Worm (Caenorhabditis elegans) whole organism, L2 larva: Measurements from ENCODE around the gene C04G6.4.

Experiments used
- C34F6.9 ChIP-seq: fragments of 150-350 bp; optimal IDR thresholded peaks from 2 replicates; lab custom pipeline; 2014; ENCODE audit warnings: missing biosample characterization, missing genetic modification characterization
- F13H6.1 ChIP-seq: sonication (generic microtip); optimal IDR thresholded peaks from 2 replicates; lab custom pipeline; 2016; ENCODE audit warnings: missing genetic modification characterization, missing compliant biosample characterization
- Y55F3AM.14 ChIP-seq: fragments of 200-800 bp; sonication (Bioruptor generic); optimal IDR thresholded peaks from 2 replicates; lab custom pipeline; 2018; ENCODE audit warnings: mild to moderate bottlenecking, missing genetic modification characterization, missing compliant biosample characterization
- ZK546.5 ChIP-seq: sonication (generic microtip); optimal IDR thresholded peaks from 2 replicates; lab custom pipeline; 2017; ENCODE audit warnings: missing biosample characterization, missing genetic modification characterization
- aly-2 ChIP-seq: fragments of 150-350 bp; optimal IDR thresholded peaks from 2 replicates; lab custom pipeline; 2014; ENCODE audit warnings: missing biosample characterization, missing genetic modification characterization
- ama-1 ChIP-seq: fragments of 150-350 bp; optimal IDR thresholded peaks from 2 replicates; lab custom pipeline; 2018; ENCODE audit warnings: inconsistent platforms
- blmp-1 ChIP-seq: sonication (generic microtip); optimal IDR thresholded peaks from 2 replicates; lab custom pipeline; 2017; ENCODE audit warnings: missing genetic modification characterization, mild to moderate bottlenecking, missing compliant biosample characterization, antibody characterized with exemption, moderate library complexity; ENCODE audit not compliant: insufficient read depth
- ceh-82 ChIP-seq: fragments of 150-350 bp; optimal IDR thresholded peaks from 2 replicates; lab custom pipeline; 2014; ENCODE audit warnings: missing biosample characterization, missing genetic modification characterization
- crh-2 ChIP-seq: sonication (generic microtip); optimal IDR thresholded peaks from 2 replicates; lab custom pipeline; 2017; ENCODE audit warnings: missing biosample characterization, missing genetic modification characterization
- dmd-4 ChIP-seq: sonication (generic microtip); optimal IDR thresholded peaks from 2 replicates; lab custom pipeline; 2017; ENCODE audit warnings: missing biosample characterization, missing genetic modification characterization
- elt-1 ChIP-seq: fragments of 150-350 bp; optimal IDR thresholded peaks from 2 replicates; lab custom pipeline; 2014; ENCODE audit warnings: missing biosample characterization, missing genetic modification characterization
- fos-1 ChIP-seq: fragments of 150-350 bp; optimal IDR thresholded peaks from 2 replicates; lab custom pipeline; 2014; ENCODE audit warnings: missing biosample characterization, missing genetic modification characterization
- gmeb-1 ChIP-seq: fragments of 150-350 bp; optimal IDR thresholded peaks from 2 replicates; lab custom pipeline; 2014; ENCODE audit warnings: missing biosample characterization, missing genetic modification characterization
- lin-11 ChIP-seq: fragments of 150-350 bp; sonication (generic microtip); optimal IDR thresholded peaks from 2 replicates; lab custom pipeline; 2014; ENCODE audit warnings: missing biosample characterization, missing genetic modification characterization, inconsistent platforms, mixed read lengths
- lin-13 ChIP-seq: fragments of 150-350 bp; optimal IDR thresholded peaks from 2 replicates; lab custom pipeline; 2014; ENCODE audit warnings: missing biosample characterization, missing genetic modification reagents, missing genetic modification characterization
- lin-39 ChIP-seq: fragments of 150-350 bp; optimal IDR thresholded peaks from 2 replicates; lab custom pipeline; 2014; ENCODE audit warnings: missing biosample characterization, missing genetic modification reagents, missing genetic modification characterization
- lsy-2 ChIP-seq, 2 experiments: fragments of 150-350 bp in 1 of 2; sonication (generic microtip) in 1 of 2; optimal IDR thresholded peaks; 2 replicates each; lab custom pipeline; 2014 to 2017; ENCODE audit warnings: missing biosample characterization in 2 of 2, missing genetic modification characterization in 2 of 2
- mab-5 ChIP-seq: fragments of 150-350 bp; optimal IDR thresholded peaks from 2 replicates; lab custom pipeline; 2014; ENCODE audit warnings: missing biosample characterization, missing genetic modification characterization
- mdl-1 ChIP-seq, 2 experiments: fragments of 150-350 bp in 1 of 2; sonication (generic microtip) in 1 of 2; optimal IDR thresholded peaks; 2 replicates each; lab custom pipeline; 2017; ENCODE audit warnings: missing biosample characterization in 2 of 2, missing genetic modification characterization in 2 of 2
- nhr-11 ChIP-seq: fragments of 150-350 bp; optimal IDR thresholded peaks from 2 replicates; lab custom pipeline; 2014; ENCODE audit warnings: missing biosample characterization, missing genetic modification characterization
- nhr-12 ChIP-seq: fragments of 150-350 bp; optimal IDR thresholded peaks from 2 replicates; lab custom pipeline; 2014; ENCODE audit warnings: missing biosample characterization, missing genetic modification characterization
- nhr-129 ChIP-seq: fragments of 150-350 bp; optimal IDR thresholded peaks from 2 replicates; lab custom pipeline; 2014; ENCODE audit warnings: missing biosample characterization, missing genetic modification characterization
- nhr-21 ChIP-seq: fragments of 150-350 bp; optimal IDR thresholded peaks from 2 replicates; lab custom pipeline; 2014; ENCODE audit warnings: missing biosample characterization, missing genetic modification characterization
- nhr-237 ChIP-seq: fragments of 150-350 bp; optimal IDR thresholded peaks from 2 replicates; lab custom pipeline; 2014; ENCODE audit warnings: missing biosample characterization, missing genetic modification characterization
- nhr-25 ChIP-seq: fragments of 150-350 bp; sonication (generic microtip); optimal IDR thresholded peaks from 3 replicates; lab custom pipeline; 2014; ENCODE audit warnings: missing biosample characterization, missing genetic modification characterization
- nhr-6 ChIP-seq: fragments of 150-350 bp; optimal IDR thresholded peaks from 2 replicates; lab custom pipeline; 2014; ENCODE audit warnings: missing biosample characterization, missing genetic modification characterization
- nhr-77 ChIP-seq: fragments of 150-350 bp; optimal IDR thresholded peaks from 2 replicates; lab custom pipeline; 2014; ENCODE audit warnings: missing biosample characterization, missing genetic modification characterization
- sem-4 ChIP-seq: fragments of 150-350 bp; optimal IDR thresholded peaks from 2 replicates; lab custom pipeline; 2014; ENCODE audit warnings: missing biosample characterization, missing genetic modification reagents, missing genetic modification characterization
- skn-1 ChIP-seq: sonication (generic microtip); optimal IDR thresholded peaks from 2 replicates; lab custom pipeline; 2017; ENCODE audit warnings: missing biosample characterization, missing genetic modification characterization
- sma-3 ChIP-seq: sonication (generic microtip); optimal IDR thresholded peaks from 2 replicates; lab custom pipeline; 2016; ENCODE audit warnings: missing genetic modification reagents, missing genetic modification characterization, missing compliant biosample characterization
- sma-9 ChIP-seq, 2 experiments: fragments of 150-350 bp in 1 of 2; sonication (generic microtip) in 1 of 2; optimal IDR thresholded peaks; 2 replicates each; lab custom pipeline; 2014 to 2016; ENCODE audit warnings: missing genetic modification characterization in 2 of 2, mild to moderate bottlenecking in 1 of 2, missing biosample characterization in 1 of 2, missing compliant biosample characterization in 1 of 2, missing genetic modification reagents in 1 of 2, moderate library complexity in 1 of 2
- snpc-4 ChIP-seq: fragments of 150-350 bp; optimal IDR thresholded peaks from 2 replicates; lab custom pipeline; 2014; ENCODE audit warnings: missing biosample characterization, missing genetic modification characterization
- unc-55 ChIP-seq: fragments of 150-350 bp; sonication (generic microtip); optimal IDR thresholded peaks from 3 replicates; lab custom pipeline; 2014; ENCODE audit warnings: missing biosample characterization, missing genetic modification reagents, missing genetic modification characterization
- unc-62 ChIP-seq: fragments of 150-350 bp; optimal IDR thresholded peaks from 2 replicates; lab custom pipeline; 2014; ENCODE audit warnings: missing biosample characterization, missing genetic modification reagents, missing genetic modification characterization
- zag-1 ChIP-seq: fragments of 150-350 bp; optimal IDR thresholded peaks from 2 replicates; lab custom pipeline; 2014; ENCODE audit warnings: missing biosample characterization, missing genetic modification characterization
- ztf-4 ChIP-seq: fragments of 150-350 bp; optimal IDR thresholded peaks from 2 replicates; lab custom pipeline; 2014; ENCODE audit warnings: missing biosample characterization, missing genetic modification characterization

Gene C04G6.4

DNA sequence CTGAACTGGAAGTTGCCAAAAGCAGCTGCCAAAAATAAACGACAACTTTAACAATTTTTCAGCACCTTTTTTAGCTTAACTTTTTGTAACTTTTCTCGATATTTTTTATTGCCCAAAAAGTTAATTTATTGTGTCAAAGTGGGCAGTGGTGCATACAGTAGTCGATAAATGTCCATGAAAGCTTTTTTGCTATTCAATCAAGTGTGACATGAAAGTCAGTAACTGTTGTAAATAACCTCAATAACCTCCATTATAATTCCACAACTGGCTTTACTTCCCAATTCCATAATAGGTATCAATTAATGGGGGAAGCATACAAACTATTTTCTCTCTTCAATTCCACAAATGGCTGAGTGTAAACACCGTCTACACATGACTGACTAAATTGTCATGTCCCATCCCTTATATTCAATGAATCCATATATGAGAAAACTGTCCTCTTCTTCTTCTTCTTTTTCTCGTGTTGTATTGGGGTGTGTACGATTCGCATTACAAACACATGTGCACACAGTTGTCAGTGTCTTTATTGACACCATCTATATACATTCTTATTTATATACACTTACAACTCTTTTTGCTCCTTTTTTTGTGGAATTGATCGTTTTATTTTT is 35.0 kb downstream of the C04G6.4 start:
- no peak for TF ChIP-seq zag-1 (tag; lab: Kevin White, UChicago)
- peak; percentile 54 for TF ChIP-seq nhr-129 (tag; lab: Kevin White, UChicago)
- TF ChIP-seq C34F6.9 (tag; lab: Kevin White, UChicago) = peak; percentile 13

DNA sequence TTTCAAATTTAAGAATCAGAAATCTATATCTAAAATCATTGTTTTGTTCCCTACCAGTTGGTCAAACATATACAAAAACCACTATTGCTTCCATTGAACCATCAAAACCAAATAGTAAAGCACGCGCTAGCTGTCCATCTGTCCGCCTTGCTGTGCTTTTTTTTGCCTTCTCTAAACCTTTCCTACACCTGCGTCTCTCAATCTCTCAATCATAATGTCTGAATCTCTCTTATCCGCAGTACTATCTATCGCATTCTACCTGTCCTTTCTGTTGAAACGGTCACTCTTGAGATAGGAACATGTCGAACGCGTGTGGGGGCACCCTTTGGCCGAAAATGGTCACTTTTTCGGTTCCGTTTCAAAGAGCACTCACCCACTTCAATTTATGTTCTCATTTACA is 36.0 kb downstream of the C04G6.4 start:
- TF ChIP-seq nhr-129 (tag; lab: Kevin White, UChicago) (peak; percentile 41), blmp-1 (peak; percentile 10), elt-1 (no peak), C34F6.9 (tag; lab: Kevin White, UChicago) (peak; percentile 20)

DNA sequence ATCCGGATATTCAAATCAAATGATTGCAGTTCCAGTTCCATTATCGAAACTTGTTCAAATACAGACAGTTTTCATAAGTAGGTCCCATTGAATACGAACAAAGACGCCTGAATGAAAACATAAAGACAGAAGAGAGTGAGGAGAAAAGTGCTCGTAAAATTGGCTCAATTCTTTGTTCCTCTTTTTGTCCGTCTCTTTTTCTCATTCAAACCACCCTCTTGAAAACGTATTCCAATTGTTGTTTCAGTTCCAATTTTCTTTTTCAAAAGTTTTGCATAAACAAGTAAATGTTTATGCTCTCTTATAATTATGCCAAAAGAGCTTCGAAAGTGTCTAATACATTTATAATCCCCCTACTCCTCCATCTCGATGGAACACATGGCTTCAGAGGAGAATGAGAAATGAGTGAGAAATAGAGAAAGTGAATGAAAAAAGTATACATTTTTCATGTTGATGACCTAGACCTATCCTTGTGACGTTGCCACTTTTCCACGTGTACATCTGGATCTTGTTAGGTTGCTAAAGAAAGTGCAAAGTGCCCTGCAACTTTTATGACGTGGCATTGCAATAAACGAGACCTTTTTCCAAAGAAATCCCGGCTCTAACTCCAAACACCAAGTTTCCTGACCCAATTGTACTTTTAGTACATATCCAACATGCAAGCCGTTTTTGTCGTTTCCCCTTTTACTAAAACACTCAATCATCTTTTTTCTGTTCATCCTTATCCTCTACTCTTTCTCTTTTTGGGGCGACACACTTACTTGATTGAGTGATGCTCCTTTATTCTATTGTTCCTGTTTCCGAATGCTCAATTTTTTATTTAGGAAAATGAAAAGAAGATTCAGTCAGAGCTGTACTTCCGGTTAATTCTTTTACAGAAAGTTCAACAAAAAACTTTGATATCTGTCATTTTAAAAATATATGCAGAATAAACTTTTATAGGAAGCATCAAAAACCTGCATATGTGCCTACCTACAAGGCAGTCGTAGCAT is 36.7 kb downstream of the C04G6.4 start:
- TF ChIP-seq nhr-237 (tag; lab: Kevin White, UChicago) = no peak
- no peak for TF ChIP-seq nhr-12 (tag; lab: Kevin White, UChicago)
- TF ChIP-seq C34F6.9 (tag; lab: Kevin White, UChicago) = peak; percentile 7
- no peak for TF ChIP-seq fos-1 (tag; lab: Kevin White, UChicago)
- TF ChIP-seq mab-5 = no peak
- no peak for TF ChIP-seq nhr-21 (tag; lab: Kevin White, UChicago)
- no peak for TF ChIP-seq unc-62
- TF ChIP-seq gmeb-1 (tag; lab: Kevin White, UChicago) = no peak
- peak; percentile 6 for TF ChIP-seq sem-4
- peak in 1 of 2 experiments; percentile 2 for TF ChIP-seq lsy-2 (tag; optimal IDR thresholded peaks at IDR 0.05; lab: Kevin White, UChicago)
- no peak for TF ChIP-seq sma-3
- TF ChIP-seq ceh-82 (tag; lab: Kevin White, UChicago) = no peak
- TF ChIP-seq ztf-4 (tag; lab: Kevin White, UChicago) = no peak
- TF ChIP-seq skn-1 (tag; lab: Kevin White, UChicago) = no peak
- TF ChIP-seq ZK546.5 (tag; lab: Kevin White, UChicago) = no peak
- TF ChIP-seq ama-1 = no peak
- no peak for TF ChIP-seq aly-2 (tag; lab: Kevin White, UChicago)
- no peak for TF ChIP-seq lin-39 (tag; lab: Kevin White, UChicago)
- TF ChIP-seq mdl-1 (tag; optimal IDR thresholded peaks at IDR 0.05; lab: Kevin White, UChicago) = no peak
- TF ChIP-seq unc-55 (GFP tag; lab: Kevin White, UChicago) = peak; percentile 46
- TF ChIP-seq nhr-129 (tag; lab: Kevin White, UChicago) = peak; percentile 10
- TF ChIP-seq Y55F3AM.14 (GFP tag; lab: Kevin White, UChicago) = no peak
- no peak for TF ChIP-seq crh-2 (tag; lab: Kevin White, UChicago)
- TF ChIP-seq sma-9 (GFP tag; optimal IDR thresholded peaks at IDR 0.05; lab: Kevin White, UChicago) = no peak
- no peak for TF ChIP-seq sma-9 (tag; optimal IDR thresholded peaks at IDR 0.05; lab: Kevin White, UChicago)
- TF ChIP-seq snpc-4 (tag; lab: Kevin White, UChicago) = no peak

DNA sequence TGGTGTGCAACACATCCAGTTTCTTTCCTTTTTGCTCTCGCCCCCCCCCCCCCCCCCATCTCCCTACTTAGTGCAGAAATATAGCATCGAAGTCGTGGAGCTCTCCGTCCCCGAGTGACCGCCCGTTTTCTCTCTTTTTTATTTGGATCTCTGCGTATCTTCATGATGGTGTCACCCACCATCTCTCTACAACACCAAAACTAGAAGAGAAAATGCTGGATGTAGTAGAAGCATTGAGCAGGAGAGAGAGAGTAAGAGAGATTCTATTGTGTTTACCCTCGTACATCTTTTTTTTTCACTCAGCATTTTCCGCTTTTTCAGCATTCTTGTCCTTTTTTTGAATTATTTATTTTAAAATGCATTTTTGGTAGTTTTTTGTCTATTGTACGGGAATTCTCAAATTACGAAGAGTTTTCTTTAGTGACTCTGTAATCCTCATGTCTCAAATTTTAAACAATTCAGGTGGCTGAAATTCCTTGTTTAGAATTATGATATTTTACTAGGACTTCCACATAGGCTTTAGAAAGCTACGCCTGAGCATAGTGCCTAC is 40.8 kb downstream of the C04G6.4 start:
- TF ChIP-seq C34F6.9 (tag; lab: Kevin White, UChicago) (peak; percentile 13), F13H6.1 (peak; percentile 37), fos-1 (tag; lab: Kevin White, UChicago) (no peak), ama-1 (no peak), nhr-11 (tag; lab: Kevin White, UChicago) (no peak), dmd-4 (tag; lab: Kevin White, UChicago) (no peak), ceh-82 (tag; lab: Kevin White, UChicago) (no peak), nhr-237 (tag; lab: Kevin White, UChicago) (no peak), nhr-6 (tag; lab: Kevin White, UChicago) (peak; percentile 11), mab-5 (no peak), zag-1 (tag; lab: Kevin White, UChicago) (peak; percentile 24), unc-55 (GFP tag; lab: Kevin White, UChicago) (peak; percentile 53), lin-11 (tag; lab: Kevin White, UChicago) (no peak), lin-13 (GFP tag; lab: Kevin White, UChicago) (no peak), unc-62 (no peak), aly-2 (tag; lab: Kevin White, UChicago) (no peak), sma-9 (GFP tag; optimal IDR thresholded peaks at IDR 0.05; lab: Kevin White, UChicago) (no peak), sma-9 (tag; optimal IDR thresholded peaks at IDR 0.05; lab: Kevin White, UChicago) (no peak), lsy-2 (tag; optimal IDR thresholded peaks at IDR 0.05; lab: Kevin White, UChicago) (peak in 1 of 2 experiments; percentile 35), gmeb-1 (tag; lab: Kevin White, UChicago) (no peak), nhr-21 (tag; lab: Kevin White, UChicago) (no peak), crh-2 (tag; lab: Kevin White, UChicago) (no peak), nhr-129 (tag; lab: Kevin White, UChicago) (peak; percentile 15), nhr-77 (tag; lab: Kevin White, UChicago) (no peak), blmp-1 (no peak), nhr-25 (tag; lab: Kevin White, UChicago) (no peak)
